Fruit fly (Drosophila melanogaster) whole organism, adult: ENCODE results near the gene CG34280.

Source experiments
- CG11617 ChIP-seq: fragments of 200-800 bp; sonication (Bioruptor generic); optimal IDR thresholded peaks from 2 replicates; lab custom pipeline; 2017; ENCODE audit warnings: mild to moderate bottlenecking, missing biosample characterization, missing genetic modification reagents, missing genetic modification characterization
- CG12768 ChIP-seq: fragments of 200-800 bp; sonication (Bioruptor generic); optimal IDR thresholded peaks from 2 replicates; lab custom pipeline; 2017; ENCODE audit warnings: missing biosample characterization, missing genetic modification characterization, mild to moderate bottlenecking, moderate library complexity, missing genetic modification reagents
- CG14711 ChIP-seq: fragments of 200-800 bp; sonication (Bioruptor generic); optimal IDR thresholded peaks from 2 replicates; lab custom pipeline; 2018; ENCODE audit warnings: missing biosample characterization, mild to moderate bottlenecking, missing genetic modification characterization, moderate library complexity
- CG1620 ChIP-seq: fragments of 200-800 bp; sonication (Bioruptor generic); optimal IDR thresholded peaks from 2 replicates; lab custom pipeline; 2016; ENCODE audit warnings: missing biosample characterization, missing genetic modification characterization
- CG33017 ChIP-seq: fragments of 200-800 bp; sonication (Bioruptor generic); optimal IDR thresholded peaks from 2 replicates; lab custom pipeline; 2018; ENCODE audit warnings: missing biosample characterization, mild to moderate bottlenecking, missing genetic modification characterization, moderate library complexity
- CG5204 ChIP-seq: fragments of 200-800 bp; sonication (Bioruptor generic); optimal IDR thresholded peaks from 2 replicates; lab custom pipeline; 2016; ENCODE audit warnings: missing biosample characterization, missing genetic modification characterization
- CG7045 ChIP-seq: fragments of 200-800 bp; sonication (Bioruptor generic); optimal IDR thresholded peaks from 2 replicates; lab custom pipeline; 2017; ENCODE audit warnings: missing biosample characterization, mild to moderate bottlenecking, missing genetic modification characterization
- CG7101 ChIP-seq: fragments of 200-800 bp; sonication (Bioruptor generic); optimal IDR thresholded peaks from 2 replicates; lab custom pipeline; 2018; ENCODE audit warnings: missing biosample characterization, mild to moderate bottlenecking, missing genetic modification characterization, moderate library complexity
- Clk ChIP-seq: fragments of 200-800 bp; sonication (Bioruptor generic); optimal IDR thresholded peaks from 2 replicates; lab custom pipeline; 2017; ENCODE audit warnings: missing biosample characterization, missing genetic modification characterization
- Crg-1 ChIP-seq: fragments of 200-800 bp; sonication (Bioruptor generic); optimal IDR thresholded peaks from 2 replicates; lab custom pipeline; 2016; ENCODE audit warnings: missing biosample characterization, missing genetic modification characterization
- Hr96 ChIP-seq: fragments of 200-800 bp; sonication (Bioruptor generic); optimal IDR thresholded peaks from 2 replicates; lab custom pipeline; 2016; ENCODE audit warnings: missing biosample characterization, missing genetic modification characterization
- Mnt ChIP-seq: fragments of 200-800 bp; sonication (Bioruptor generic); optimal IDR thresholded peaks from 2 replicates; lab custom pipeline; 2016; ENCODE audit warnings: missing biosample characterization, mild to moderate bottlenecking, missing genetic modification characterization
- bab1 ChIP-seq: fragments of 200-800 bp; sonication (Bioruptor generic); optimal IDR thresholded peaks from 3 replicates; lab custom pipeline; 2019; ENCODE audit warnings: missing biosample characterization, mild to moderate bottlenecking, missing genetic modification characterization, moderate library complexity
- cic ChIP-seq: fragments of 200-800 bp; sonication (Bioruptor generic); optimal IDR thresholded peaks from 2 replicates; lab custom pipeline; 2017; ENCODE audit warnings: missing biosample characterization, mild to moderate bottlenecking, missing genetic modification characterization, moderate library complexity
- cnc ChIP-seq, 2 experiments: fragments of >200 bp; optimal IDR thresholded peaks; 2 replicates each; lab custom pipeline; 2017
- kay ChIP-seq: fragments of 200-800 bp; sonication (Bioruptor generic); peaks from one replicate; lab custom pipeline; 2016; ENCODE audit warnings: missing biosample characterization, missing genetic modification characterization, borderline replicate concordance
- ovo ChIP-seq: fragments of 200-800 bp; sonication (Bioruptor generic); optimal IDR thresholded peaks from 2 replicates; lab custom pipeline; 2016; ENCODE audit warnings: missing biosample characterization, missing genetic modification characterization
- pad ChIP-seq: fragments of 200-800 bp; sonication (Bioruptor generic); optimal IDR thresholded peaks from 3 replicates; lab custom pipeline; 2017; ENCODE audit warnings: missing biosample characterization, missing genetic modification characterization, mild to moderate bottlenecking, moderate library complexity, missing genetic modification reagents
- tj ChIP-seq: fragments of 200-800 bp; sonication (Bioruptor generic); optimal IDR thresholded peaks from 3 replicates; lab custom pipeline; 2017; ENCODE audit warnings: missing biosample characterization, mild to moderate bottlenecking, missing genetic modification characterization, moderate library complexity
- toe ChIP-seq: fragments of 200-800 bp; sonication (Bioruptor generic); optimal IDR thresholded peaks from 2 replicates; lab custom pipeline; 2016; ENCODE audit warnings: missing biosample characterization, missing genetic modification characterization

The CG34280 gene

DNA sequence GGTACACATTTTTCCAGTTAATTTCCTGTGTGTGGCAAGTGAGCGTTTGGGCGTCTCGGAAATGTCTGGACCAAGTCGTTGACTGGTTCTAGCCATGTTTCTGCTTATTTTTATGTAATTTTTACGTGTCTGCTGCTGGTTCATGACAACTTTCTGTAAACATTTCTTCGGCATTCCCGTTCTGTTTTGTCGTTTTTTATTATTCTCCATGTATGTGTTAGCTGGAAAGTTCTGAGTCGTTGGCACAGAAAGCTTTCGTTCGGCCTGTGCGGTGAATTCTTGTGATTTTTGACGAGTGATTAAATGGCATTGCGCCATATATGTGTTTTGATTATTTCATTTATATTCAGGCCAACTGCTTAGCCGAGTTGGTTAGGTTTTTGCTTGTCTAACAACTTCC lies 22.7 kb upstream of the CG34280 start:
- TF ChIP-seq cnc (optimal IDR thresholded peaks at IDR 0.05; lab: Kevin White, UChicago) (no peak), CG7045 (GFP tag; lab: Kevin White, UChicago) (no peak), toe (GFP tag; lab: Kevin White, UChicago) (no peak), pad (GFP tag; lab: Kevin White, UChicago) (no peak), CG14711 (tag; lab: Kevin White, UChicago) (no peak), Clk (no peak), CG11617 (GFP tag; lab: Kevin White, UChicago) (no peak), CG12768 (GFP tag; lab: Kevin White, UChicago) (no peak), kay (GFP tag; lab: Kevin White, UChicago) (no peak), CG5204 (GFP tag; lab: Kevin White, UChicago) (no peak), CG7101 (tag; lab: Kevin White, UChicago) (no peak), Crg-1 (GFP tag; lab: Kevin White, UChicago) (no peak), Hr96 (no peak), bab1 (GFP tag; lab: Kevin White, UChicago) (no peak)

DNA sequence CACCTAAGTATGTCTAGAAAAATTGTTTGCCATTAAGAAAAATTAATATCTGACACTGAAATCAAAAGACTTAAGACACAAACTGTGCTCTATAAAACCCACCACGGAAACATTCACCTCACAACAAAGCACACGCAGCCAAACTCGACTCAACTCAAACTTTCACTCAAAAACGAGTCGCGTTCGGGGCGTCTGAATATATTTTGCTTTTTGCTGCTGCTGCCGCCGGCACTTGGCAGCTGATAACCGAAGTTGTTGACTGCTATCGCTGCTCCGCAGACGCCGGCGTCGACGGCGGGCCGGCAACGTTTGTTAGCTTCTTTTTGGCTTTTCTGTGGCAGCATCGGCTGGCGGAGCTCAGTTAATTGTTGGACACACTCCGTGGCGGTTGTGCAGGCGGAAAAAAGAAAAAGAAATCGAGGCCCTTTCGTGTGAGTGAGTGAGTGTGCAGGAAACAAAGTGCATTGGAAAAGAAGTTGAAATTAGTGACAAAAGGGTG lies 21.9 kb upstream of the CG34280 start, which contains the start of gene cysu:
cysu (plus strand) TSS at position 352 of the 499 bp plus-strand sequence.
- TF ChIP-seq Crg-1 (GFP tag; lab: Kevin White, UChicago): no peak
- TF ChIP-seq bab1 (GFP tag; lab: Kevin White, UChicago): no peak
- TF ChIP-seq CG7045 (GFP tag; lab: Kevin White, UChicago): no peak
- TF ChIP-seq CG12768 (GFP tag; lab: Kevin White, UChicago): no peak
- TF ChIP-seq pad (GFP tag; lab: Kevin White, UChicago): no peak
- no peak for TF ChIP-seq Clk
- TF ChIP-seq cic: no peak
- TF ChIP-seq CG33017 (tag; lab: Kevin White, UChicago): no peak
- no peak for TF ChIP-seq CG14711 (tag; lab: Kevin White, UChicago)
- TF ChIP-seq CG11617 (GFP tag; lab: Kevin White, UChicago): no peak
- no peak for TF ChIP-seq tj
- TF ChIP-seq toe (GFP tag; lab: Kevin White, UChicago): no peak
- TF ChIP-seq ovo: no peak
- no peak for TF ChIP-seq kay (GFP tag; lab: Kevin White, UChicago)

DNA sequence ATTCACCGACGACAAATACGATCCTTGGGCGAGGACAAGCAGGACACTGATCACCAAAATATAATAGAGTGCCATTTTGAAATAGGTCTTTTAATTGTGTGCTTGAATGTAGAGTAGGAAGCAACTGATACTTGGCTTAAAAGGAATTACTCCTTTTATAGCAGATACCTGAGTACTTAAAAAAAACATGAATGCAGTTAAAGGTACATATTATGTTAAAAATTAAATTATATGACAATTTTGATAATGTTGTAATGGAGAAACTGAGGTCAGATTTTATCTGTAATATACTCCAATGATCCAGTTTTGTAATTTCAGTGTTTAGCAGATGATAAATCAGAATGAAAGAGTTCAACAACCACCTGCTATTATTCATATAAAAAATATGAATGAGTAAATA lies 18.6 kb upstream of the CG34280 start, which contains the start of gene CG14332:
CG14332 (minus strand) TSS at position 101 of the 400 bp plus-strand sequence.
- no peak for TF ChIP-seq CG14711 (tag; lab: Kevin White, UChicago)
- TF ChIP-seq Hr96: no peak
- TF ChIP-seq Mnt: no peak

DNA sequence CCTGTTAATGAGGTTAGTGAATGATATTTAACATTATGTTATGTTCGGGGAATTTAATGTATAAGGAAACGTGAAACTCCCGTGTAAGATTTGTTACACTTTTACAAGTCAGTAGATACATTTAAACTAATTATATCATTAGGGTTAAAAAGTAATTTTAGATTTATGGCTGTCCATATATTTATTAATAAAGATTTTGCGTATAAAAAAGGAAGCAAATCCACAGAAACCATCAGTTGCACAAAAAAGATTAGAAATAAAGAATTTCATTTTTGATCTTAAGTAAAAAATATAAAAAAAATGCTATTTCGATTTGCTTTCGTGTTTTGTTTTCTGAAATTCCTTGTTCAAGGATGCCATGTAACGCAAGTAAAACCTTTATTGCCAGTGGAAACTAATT lies 16.8 kb upstream of the CG34280 start, which contains the start of gene CG42835:
CG42835 (plus strand) TSS at position 301 of the 400 bp plus-strand sequence.
- TF ChIP-seq tj: no peak
- no peak for TF ChIP-seq CG7045 (GFP tag; lab: Kevin White, UChicago)
- TF ChIP-seq CG1620 (GFP tag; lab: Kevin White, UChicago): no peak
- TF ChIP-seq CG11617 (GFP tag; lab: Kevin White, UChicago): no peak
- TF ChIP-seq pad (GFP tag; lab: Kevin White, UChicago): no peak
- TF ChIP-seq CG14711 (tag; lab: Kevin White, UChicago): no peak
- TF ChIP-seq CG12768 (GFP tag; lab: Kevin White, UChicago): no peak
- no peak for TF ChIP-seq Crg-1 (GFP tag; lab: Kevin White, UChicago)
- TF ChIP-seq bab1 (GFP tag; lab: Kevin White, UChicago): no peak
- no peak for TF ChIP-seq Hr96

DNA sequence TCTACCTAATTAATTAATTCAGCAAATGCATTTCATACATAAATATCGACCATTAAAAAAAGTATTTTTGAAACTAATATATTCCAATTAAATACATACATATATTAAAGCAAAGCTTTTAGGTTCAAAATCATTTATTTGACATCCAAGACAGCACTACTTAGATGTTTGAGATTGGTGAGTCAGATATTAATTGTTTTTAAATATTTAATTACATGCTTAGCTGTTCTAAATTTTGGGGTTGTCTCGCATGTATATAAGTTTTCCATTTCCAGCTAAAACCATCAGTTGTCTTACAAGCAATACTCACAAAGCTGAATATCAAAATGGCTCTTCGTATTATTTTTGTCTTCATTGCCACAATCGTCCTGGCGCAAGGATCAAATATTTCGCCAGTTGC lies 14.9 kb upstream of the CG34280 start, which contains the start of gene CG42834:
CG42834 (plus strand) TSS at position 301 of the 400 bp plus-strand sequence.
- TF ChIP-seq cnc (optimal IDR thresholded peaks at IDR 0.05; lab: Kevin White, UChicago): no peak
- TF ChIP-seq CG7101 (tag; lab: Kevin White, UChicago): no peak
- no peak for TF ChIP-seq pad (GFP tag; lab: Kevin White, UChicago)
- no peak for TF ChIP-seq Hr96
- no peak for TF ChIP-seq CG7045 (GFP tag; lab: Kevin White, UChicago)
- TF ChIP-seq ovo: no peak
- TF ChIP-seq CG14711 (tag; lab: Kevin White, UChicago): no peak
- TF ChIP-seq toe (GFP tag; lab: Kevin White, UChicago): no peak
- no peak for TF ChIP-seq bab1 (GFP tag; lab: Kevin White, UChicago)
- no peak for TF ChIP-seq Crg-1 (GFP tag; lab: Kevin White, UChicago)
- TF ChIP-seq CG11617 (GFP tag; lab: Kevin White, UChicago): no peak
- TF ChIP-seq CG33017 (tag; lab: Kevin White, UChicago): no peak
- TF ChIP-seq cic: no peak
- no peak for TF ChIP-seq tj
- TF ChIP-seq CG12768 (GFP tag; lab: Kevin White, UChicago): no peak
- TF ChIP-seq kay (GFP tag; lab: Kevin White, UChicago): no peak
- TF ChIP-seq Mnt: no peak

DNA sequence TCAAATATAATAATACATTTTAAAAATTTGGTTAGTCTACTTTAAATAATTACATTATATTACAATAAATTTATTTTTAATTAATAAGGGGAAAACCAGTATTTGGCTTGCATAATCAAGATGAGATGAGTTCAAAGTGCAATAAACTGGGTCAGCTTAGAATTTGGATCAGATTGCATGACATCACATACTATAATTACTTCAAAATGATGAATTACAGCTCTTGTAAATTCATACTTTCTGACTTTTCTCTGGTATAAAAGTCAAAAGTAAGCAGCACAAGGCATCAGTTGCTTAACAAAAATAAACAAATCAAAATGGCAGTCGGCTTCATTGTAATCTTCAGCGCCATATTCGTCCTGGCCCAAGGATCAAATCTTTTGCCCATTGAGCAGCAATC lies 13.6 kb upstream of the CG34280 start, which contains the start of gene CG33333:
CG33333 (plus strand) TSS at position 301 of the 400 bp plus-strand sequence.
- TF ChIP-seq pad (GFP tag; lab: Kevin White, UChicago): no peak
- no peak for TF ChIP-seq ovo
- TF ChIP-seq toe (GFP tag; lab: Kevin White, UChicago): no peak
- no peak for TF ChIP-seq CG14711 (tag; lab: Kevin White, UChicago)
- TF ChIP-seq CG33017 (tag; lab: Kevin White, UChicago): no peak
- no peak for TF ChIP-seq CG12768 (GFP tag; lab: Kevin White, UChicago)
- TF ChIP-seq cnc (optimal IDR thresholded peaks at IDR 0.05; lab: Kevin White, UChicago): no peak
- TF ChIP-seq tj: no peak
- TF ChIP-seq CG11617 (GFP tag; lab: Kevin White, UChicago): no peak
- TF ChIP-seq CG1620 (GFP tag; lab: Kevin White, UChicago): no peak
- TF ChIP-seq cic: no peak
- TF ChIP-seq bab1 (GFP tag; lab: Kevin White, UChicago): no peak
- no peak for TF ChIP-seq CG7101 (tag; lab: Kevin White, UChicago)
